Fruit fly (Drosophila melanogaster) whole organism, embryonic: ENCODE data around the gene par-6.

Experiments used
- Blimp-1 ChIP-seq: fragments of 200-800 bp; sonication (Bioruptor generic); optimal IDR thresholded peaks from 3 replicates; lab custom pipeline; 2018; ENCODE audit warnings: missing biosample characterization, missing genetic modification characterization, mild to moderate bottlenecking, moderate library complexity, missing genetic modification reagents
- CG10267 ChIP-seq: fragments of 200-800 bp; sonication (Bioruptor generic); optimal IDR thresholded peaks from 2 replicates; lab custom pipeline; 2018; ENCODE audit warnings: missing biosample characterization, mild to moderate bottlenecking, missing genetic modification characterization, moderate library complexity
- CG10366 ChIP-seq: fragments of 200-800 bp; sonication (Bioruptor generic); IDR thresholded peaks from 2 replicates; pipeline ENCODE4 v1.3.6; 2022; ENCODE audit warnings: missing biosample characterization, missing genetic modification characterization
- CG11560 ChIP-seq: fragments of 200-800 bp; sonication (Bioruptor generic); IDR thresholded peaks from 3 replicates; pipeline ENCODE4 v1.3.6; 2022; ENCODE audit warnings: missing biosample characterization, missing genetic modification characterization
- CG11695 ChIP-seq: fragments of 200-800 bp; sonication (Bioruptor generic); IDR thresholded peaks from 3 replicates; pipeline ENCODE4 v1.3.6; 2022; ENCODE audit warnings: missing biosample characterization, missing genetic modification characterization
- CG12299 ChIP-seq: fragments of 200-800 bp; sonication (Bioruptor generic); optimal IDR thresholded peaks from 2 replicates; lab custom pipeline; 2018; ENCODE audit warnings: missing biosample characterization, mild to moderate bottlenecking, missing genetic modification characterization
- CG12659 ChIP-seq: fragments of 200-800 bp; sonication (Bioruptor generic); optimal IDR thresholded peaks from 3 replicates; lab custom pipeline; 2017; ENCODE audit warnings: mild to moderate bottlenecking, missing biosample characterization, missing genetic modification reagents, missing genetic modification characterization
- CG13894 ChIP-seq: fragments of 200-800 bp; sonication (Bioruptor generic); optimal IDR thresholded peaks from 3 replicates; lab custom pipeline; 2018; ENCODE audit warnings: missing biosample characterization, mild to moderate bottlenecking, missing genetic modification characterization, moderate library complexity
- CG1529 ChIP-seq: fragments of 200-800 bp; sonication (Bioruptor generic); optimal IDR thresholded peaks from 3 replicates; lab custom pipeline; 2018; ENCODE audit warnings: missing biosample characterization, missing genetic modification characterization
- CG17912 ChIP-seq: fragments of 200-800 bp; sonication (Bioruptor generic); optimal IDR thresholded peaks from 2 replicates; lab custom pipeline; 2018; ENCODE audit warnings: missing biosample characterization, mild to moderate bottlenecking, missing genetic modification characterization
- CG18262 ChIP-seq: fragments of 200-800 bp; optimal IDR thresholded peaks from 3 replicates; lab custom pipeline; 2019; ENCODE audit warnings: missing biosample characterization, mild to moderate bottlenecking, missing genetic modification characterization, moderate library complexity
- CG1832 ChIP-seq: fragments of 200-800 bp; sonication (Bioruptor generic); optimal IDR thresholded peaks from 2 replicates; lab custom pipeline; 2017; ENCODE audit warnings: missing biosample characterization, mild to moderate bottlenecking, missing genetic modification characterization, inconsistent platforms
- CG31224 ChIP-seq: fragments of 200-800 bp; sonication (Bioruptor generic); IDR thresholded peaks from 2 replicates; pipeline ENCODE4 v1.3.6; 2022; ENCODE audit warnings: missing biosample characterization, missing genetic modification characterization
- CG31365 ChIP-seq: fragments of 200-800 bp; sonication (Bioruptor generic); optimal IDR thresholded peaks from 2 replicates; lab custom pipeline; 2018; ENCODE audit warnings: missing biosample characterization, mild to moderate bottlenecking, missing genetic modification characterization
- CG31441 ChIP-seq: fragments of 200-800 bp; sonication (Bioruptor generic); IDR thresholded peaks from 2 replicates; pipeline ENCODE4 v1.3.6; 2022; ENCODE audit warnings: missing biosample characterization, missing genetic modification characterization
- CG6791 ChIP-seq: fragments of 200-800 bp; sonication (Bioruptor generic); IDR thresholded peaks from 3 replicates; pipeline ENCODE4 v1.3.6; 2022; ENCODE audit warnings: missing biosample characterization, missing genetic modification characterization; ENCODE audit not compliant: partially characterized antibody
- CG8281 ChIP-seq: fragments of 200-800 bp; sonication (Bioruptor generic); optimal IDR thresholded peaks from 2 replicates; lab custom pipeline; 2018; ENCODE audit warnings: missing biosample characterization, mild to moderate bottlenecking, missing genetic modification characterization, moderate library complexity
- CG9727 ChIP-seq: fragments of 200-800 bp; sonication (Bioruptor generic); optimal IDR thresholded peaks from 3 replicates; lab custom pipeline; 2017; ENCODE audit warnings: missing biosample characterization, mild to moderate bottlenecking, missing genetic modification characterization
- E2f2 ChIP-seq: fragments of 200-800 bp; sonication (Bioruptor generic); IDR thresholded peaks from 2 replicates; pipeline ENCODE4 v1.3.6; 2022; ENCODE audit warnings: missing biosample characterization, missing genetic modification characterization
- Hey ChIP-seq: fragments of 200-800 bp; sonication (Bioruptor generic); optimal IDR thresholded peaks from 3 replicates; lab custom pipeline; 2018; ENCODE audit warnings: missing biosample characterization, mild to moderate bottlenecking, missing genetic modification characterization
- Hmx ChIP-seq: fragments of 200-800 bp; sonication (Bioruptor generic); optimal IDR thresholded peaks from 2 replicates; lab custom pipeline; 2016; ENCODE audit warnings: missing biosample characterization, missing genetic modification characterization
- Lpt ChIP-seq: fragments of >200 bp; optimal IDR thresholded peaks from 2 replicates; lab custom pipeline; 2018; ENCODE audit warnings: missing biosample characterization, missing genetic modification characterization
- Mes4 ChIP-seq: fragments of 200-800 bp; sonication (Bioruptor generic); optimal IDR thresholded peaks from 2 replicates; lab custom pipeline; 2016; ENCODE audit warnings: missing biosample characterization, missing genetic modification characterization
- Oli ChIP-seq: fragments of 200-800 bp; sonication (Bioruptor generic); optimal IDR thresholded peaks from 2 replicates; lab custom pipeline; 2018; ENCODE audit warnings: missing biosample characterization, mild to moderate bottlenecking, missing genetic modification characterization, moderate library complexity
- abd-A ChIP-seq: fragments of 200-800 bp; sonication (Bioruptor generic); optimal IDR thresholded peaks from 3 replicates; lab custom pipeline; 2019; ENCODE audit warnings: missing biosample characterization, mild to moderate bottlenecking, missing genetic modification characterization, moderate library complexity
- az2 ChIP-seq: fragments of 200-800 bp; sonication (Bioruptor generic); optimal IDR thresholded peaks from 3 replicates; lab custom pipeline; 2016; ENCODE audit warnings: missing biosample characterization, missing genetic modification characterization
- bbx ChIP-seq: fragments of 200-800 bp; sonication (Bioruptor generic); IDR thresholded peaks from 2 replicates; pipeline ENCODE4 v1.3.6; 2022; ENCODE audit warnings: missing biosample characterization, missing genetic modification characterization; ENCODE audit not compliant: partially characterized antibody
- caup ChIP-seq: fragments of 200-800 bp; sonication (Bioruptor generic); optimal IDR thresholded peaks from 3 replicates; lab custom pipeline; 2017; ENCODE audit warnings: missing biosample characterization, mild to moderate bottlenecking, missing genetic modification characterization, moderate library complexity; ENCODE audit not compliant: severe bottlenecking
- chif ChIP-seq, 2 experiments: fragments of 200-800 bp; sonication (Bioruptor generic); optimal IDR thresholded peaks; 3 replicates each; lab custom pipeline; 2016; ENCODE audit warnings: missing biosample characterization in 2 of 2, missing genetic modification characterization in 2 of 2
- dati ChIP-seq: fragments of 200-800 bp; sonication (Bioruptor generic); IDR thresholded peaks from 2 replicates; pipeline ENCODE4 v1.3.6; 2022; ENCODE audit warnings: missing biosample characterization, missing genetic modification characterization
- dimm ChIP-seq: fragments of 200-800 bp; sonication (Bioruptor generic); IDR thresholded peaks from 2 replicates; pipeline ENCODE4 v1.3.6; 2022; ENCODE audit warnings: missing biosample characterization, missing genetic modification characterization
- dmrt99B ChIP-seq: fragments of 200-800 bp; sonication (Bioruptor generic); optimal IDR thresholded peaks from 2 replicates; lab custom pipeline; 2018; ENCODE audit warnings: missing biosample characterization, mild to moderate bottlenecking, missing genetic modification characterization, moderate library complexity
- fd96Cb ChIP-seq: fragments of 200-800 bp; sonication (Bioruptor generic); optimal IDR thresholded peaks from 2 replicates; lab custom pipeline; 2018; ENCODE audit warnings: missing biosample characterization, mild to moderate bottlenecking, missing genetic modification characterization, moderate library complexity
- gem ChIP-seq: fragments of 200-800 bp; sonication (Bioruptor generic); optimal IDR thresholded peaks from 2 replicates; lab custom pipeline; 2019; ENCODE audit warnings: missing biosample characterization, mild to moderate bottlenecking, missing genetic modification characterization, moderate library complexity
- gsb-n ChIP-seq: fragments of 200-800 bp; sonication (Bioruptor generic); optimal IDR thresholded peaks from 3 replicates; lab custom pipeline; 2018; ENCODE audit warnings: missing biosample characterization, mild to moderate bottlenecking, missing genetic modification characterization
- hb ChIP-seq: fragments of 200-800 bp; sonication (Bioruptor generic); IDR thresholded peaks from 3 replicates; pipeline ENCODE4 v1.3.6; 2022; ENCODE audit warnings: missing biosample characterization, missing genetic modification characterization; ENCODE audit not compliant: partially characterized antibody
- ind ChIP-seq: fragments of 200-800 bp; sonication (Bioruptor generic); optimal IDR thresholded peaks from 3 replicates; lab custom pipeline; 2016; ENCODE audit warnings: missing biosample characterization, missing genetic modification characterization
- lola ChIP-seq, 3 experiments: fragments of >200 bp in 2 of 3; fragments of 200-800 bp in 1 of 3; sonication (Bioruptor generic) in 1 of 3; optimal IDR thresholded peaks; 2 replicates each; lab custom pipeline; 2017 to 2019; ENCODE audit warnings: missing biosample characterization in 3 of 3, missing genetic modification characterization in 3 of 3, mild to moderate bottlenecking in 1 of 3, moderate library complexity in 1 of 3
- nmo ChIP-seq: fragments of 200-800 bp; sonication (Bioruptor generic); optimal IDR thresholded peaks from 2 replicates; lab custom pipeline; 2018; ENCODE audit warnings: missing biosample characterization, mild to moderate bottlenecking, missing genetic modification characterization, moderate library complexity
- peb ChIP-seq: fragments of 200-800 bp; sonication (Bioruptor generic); IDR thresholded peaks from 2 replicates; pipeline ENCODE4 v1.3.6; 2022; ENCODE audit warnings: missing biosample characterization, missing genetic modification characterization
- run ChIP-seq: fragments of 200-800 bp; sonication (Bioruptor generic); optimal IDR thresholded peaks from 3 replicates; lab custom pipeline; 2018; ENCODE audit warnings: missing biosample characterization, mild to moderate bottlenecking, missing genetic modification characterization
- stwl ChIP-seq: fragments of 200-800 bp; sonication (Bioruptor generic); optimal IDR thresholded peaks from 3 replicates; lab custom pipeline; 2018; ENCODE audit warnings: missing biosample characterization, mild to moderate bottlenecking, missing genetic modification characterization, moderate library complexity
- sug ChIP-seq: fragments of 200-800 bp; optimal IDR thresholded peaks from 2 replicates; lab custom pipeline; 2019; ENCODE audit warnings: missing biosample characterization, mild to moderate bottlenecking, missing genetic modification characterization, moderate library complexity
- trem ChIP-seq: fragments of 200-800 bp; optimal IDR thresholded peaks from 3 replicates; lab custom pipeline; 2019; ENCODE audit warnings: missing biosample characterization, mild to moderate bottlenecking, missing genetic modification characterization, moderate library complexity
- wdn ChIP-seq: fragments of 200-800 bp; sonication (Bioruptor generic); IDR thresholded peaks from 2 replicates; pipeline ENCODE4 v1.3.6; 2022; ENCODE audit warnings: missing biosample characterization, missing genetic modification characterization
- wek ChIP-seq: fragments of 200-800 bp; sonication (Bioruptor generic); optimal IDR thresholded peaks from 3 replicates; lab custom pipeline; 2018; ENCODE audit warnings: missing biosample characterization, mild to moderate bottlenecking, missing genetic modification characterization, moderate library complexity
- zf30C ChIP-seq: fragments of 200-800 bp; sonication (Bioruptor generic); optimal IDR thresholded peaks from 3 replicates; lab custom pipeline; 2018; ENCODE audit warnings: missing biosample characterization, mild to moderate bottlenecking, missing genetic modification characterization

par-6 gene

DNA sequence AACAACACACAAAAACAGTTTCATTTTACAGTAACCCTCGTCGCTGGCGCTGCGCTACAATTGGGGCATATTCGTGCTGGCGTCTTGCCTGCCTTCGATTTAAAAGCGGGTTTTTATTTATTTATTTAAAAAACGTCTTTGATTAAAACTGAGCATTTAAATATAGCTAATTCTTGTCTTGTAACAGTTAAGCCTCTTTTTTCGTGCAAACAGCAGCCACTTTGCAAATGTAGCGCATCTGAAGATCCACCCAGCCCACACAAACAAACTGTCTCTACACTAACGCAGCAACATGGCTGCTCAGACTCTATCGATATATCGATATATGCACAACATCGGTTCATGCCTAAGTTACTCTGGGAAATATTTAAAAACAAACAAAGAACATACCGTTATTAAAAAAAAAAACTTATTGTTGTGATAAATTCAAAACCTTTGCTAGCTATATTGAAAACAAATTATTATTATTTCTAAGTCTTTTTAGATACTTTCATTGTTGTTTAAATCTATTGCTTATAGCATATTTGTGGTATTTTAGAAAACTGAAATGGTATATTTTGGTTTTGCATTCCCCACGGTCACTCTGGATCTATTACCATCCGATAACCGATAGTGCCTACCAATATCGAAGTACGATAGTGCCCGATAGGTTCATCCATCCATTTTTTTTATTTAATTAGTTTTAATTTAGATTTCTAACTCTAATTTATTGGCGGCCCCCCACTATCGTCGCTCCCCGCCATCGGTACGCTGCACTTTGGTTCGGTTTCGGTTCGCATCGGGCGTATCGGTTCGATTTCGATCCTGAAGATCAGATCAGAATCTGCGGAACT is at the start of gene par-6, which contains the start of gene CG8188 (continued):
- TF ChIP-seq ind (GFP tag; lab: Kevin White, UChicago) (peak; percentile 87), fd96Cb (tag; lab: Kevin White, UChicago) (peak; percentile 84), CG1529 (GFP tag; lab: Kevin White, UChicago) (peak; percentile 68), sug (tag; lab: Kevin White, UChicago) (peak; percentile 84), CG17912 (GFP tag; lab: Kevin White, UChicago) (peak; percentile 74), dati (GFP tag; lab: Robert Waterston, UW) (0 out of 2 replicates have a peak, but pooled peaks have one; percentile 34), run (tag; lab: Kevin White, UChicago) (peak; percentile 36), CG31365 (peak; percentile 34), dmrt99B (peak; percentile 82), CG13894 (peak; percentile 71), zf30C (GFP tag; lab: Kevin White, UChicago) (peak; percentile 17), CG8281 (tag; lab: Kevin White, UChicago) (peak; percentile 56), caup (peak; percentile 89), stwl (peak; percentile 35), az2 (peak; percentile 88), Oli (tag; lab: Kevin White, UChicago) (peak; percentile 87), bbx (GFP tag; lab: Robert Waterston, UW) (peak; percentile 68; the same call in 1 of the 2 replicates), wdn (GFP tag; lab: Robert Waterston, UW) (peak; percentile 81), abd-A (no peak), CG31224 (peak; percentile 84), nmo (GFP tag; lab: Kevin White, UChicago) (peak; percentile 87), peb (peak; percentile 74; the same call in 1 of the 2 replicates), chif (GFP tag; optimal IDR thresholded peaks at IDR 0.05; lab: Kevin White, UChicago) (peak; percentile 79 to 90), wek (GFP tag; lab: Kevin White, UChicago) (peak; percentile 67), CG12299 (tag; lab: Kevin White, UChicago) (peak; percentile 81), trem (tag; lab: Kevin White, UChicago) (peak; percentile 81), E2f2 (GFP tag; lab: Robert Waterston, UW) (peak; percentile 70), hb (GFP tag; lab: Robert Waterston, UW) (peak; percentile 62; the same call in 2 of the 3 replicates), CG1832 (GFP tag; lab: Kevin White, UChicago) (no peak), gsb-n (tag; lab: Kevin White, UChicago) (peak; percentile 75), Hey (tag; lab: Kevin White, UChicago) (no peak), Hmx (GFP tag; lab: Kevin White, UChicago) (peak; percentile 59), CG11695 (peak; percentile 86), dimm (GFP tag; lab: Robert Waterston, UW) (peak; percentile 11; the same call in 1 of the 2 replicates), CG11560 (peak; percentile 73), CG10267 (tag; lab: Kevin White, UChicago) (peak; percentile 75), gem (tag; lab: Kevin White, UChicago) (peak; percentile 91), Mes4 (peak; percentile 81), lola (GFP tag; optimal IDR thresholded peaks at IDR 0.05; lab: Kevin White, UChicago) (peak in 1 of 3 experiments; percentile 70), CG9727 (GFP tag; lab: Kevin White, UChicago) (peak; percentile 83), CG12659 (peak; percentile 88), Blimp-1 (peak; percentile 69), CG10366 (GFP tag; lab: Robert Waterston, UW) (peak; percentile 86), CG6791 (GFP tag; lab: Robert Waterston, UW) (peak; percentile 55; the same call in 1 of the 3 replicates), Lpt (no peak), CG31441 (GFP tag; lab: Robert Waterston, UW) (peak; percentile 79), CG18262 (tag; lab: Kevin White, UChicago) (peak; percentile 84)
